Worm (Caenorhabditis elegans) whole organism, young adult: ENCODE data around the gene T06C12.9.
A peak's percentile ranks its signal among the peaks of the same experiment; 100 is the strongest.

Experiments used
- C06A6.2 ChIP-seq: fragments of 200-800 bp; sonication (Bioruptor generic); conservative IDR thresholded peaks from 2 replicates; pipeline ENCODE4 v1.3.6; 2022; ENCODE audit warnings: missing genetic modification characterization, missing compliant biosample characterization
- F57C9.4 ChIP-seq: sonication (generic microtip); optimal IDR thresholded peaks from 2 replicates; lab custom pipeline; 2017; ENCODE audit warnings: mild to moderate bottlenecking, missing genetic modification characterization, missing compliant biosample characterization
- Y67H2A.10 ChIP-seq: fragments of 200-800 bp; sonication (Bioruptor generic); conservative IDR thresholded peaks from 2 replicates; pipeline ENCODE4 v1.3.6; 2022; ENCODE audit warnings: missing genetic modification reagents, missing genetic modification characterization, missing compliant biosample characterization
- Y95B8A.8 ChIP-seq: fragments of 200-800 bp; sonication (Bioruptor generic); IDR thresholded peaks from 2 replicates; pipeline ENCODE4 v1.3.6; 2022; ENCODE audit warnings: missing genetic modification reagents, missing genetic modification characterization, missing compliant biosample characterization
- ZK185.1 ChIP-seq: sonication (generic microtip); optimal IDR thresholded peaks from 2 replicates; lab custom pipeline; 2016; ENCODE audit warnings: mild to moderate bottlenecking, missing genetic modification characterization, missing compliant biosample characterization; ENCODE audit not compliant: poor library complexity, severe bottlenecking
- ama-1 ChIP-seq, 3 experiments: fragments of 150-350 bp in 1 of 3; sonication (generic microtip) in 2 of 3; optimal IDR thresholded peaks; 2 replicates each; lab custom pipeline; 2014 to 2018; ENCODE audit warnings: missing biosample characterization in 2 of 3, missing genetic modification characterization in 2 of 3, missing genetic modification reagents in 2 of 3
- atf-7 ChIP-seq: sonication (generic microtip); optimal IDR thresholded peaks from 2 replicates; lab custom pipeline; 2017; ENCODE audit warnings: mild to moderate bottlenecking, missing genetic modification characterization, missing compliant biosample characterization
- attf-5 ChIP-seq: fragments of 200-800 bp; sonication (Bioruptor generic); optimal IDR thresholded peaks from 2 replicates; lab custom pipeline; 2018; ENCODE audit warnings: mild to moderate bottlenecking, missing genetic modification characterization, missing compliant biosample characterization
- bed-1 ChIP-seq: fragments of 200-800 bp; sonication (Bioruptor generic); IDR thresholded peaks from 2 replicates; pipeline ENCODE4 v1.3.6; 2022; ENCODE audit warnings: missing genetic modification reagents, missing genetic modification characterization, missing compliant biosample characterization
- bed-2 ChIP-seq: fragments of 200-800 bp; sonication (Bioruptor generic); IDR thresholded peaks from 2 replicates; pipeline ENCODE4 v1.3.6; 2022; ENCODE audit warnings: missing genetic modification reagents, missing genetic modification characterization, missing compliant biosample characterization
- cebp-1 ChIP-seq, 2 experiments: fragments of 200-800 bp in 1 of 2; sonication (Bioruptor generic) in 1 of 2; sonication (generic microtip) in 1 of 2; IDR thresholded peaks in 1 of 2; optimal IDR thresholded peaks in 1 of 2; 2 replicates each; pipeline versions ENCODE4 v1.3.6 to Lab custom; 2017 to 2022; ENCODE audit warnings: missing compliant biosample characterization in 2 of 2, missing genetic modification characterization in 2 of 2, mild to moderate bottlenecking in 1 of 2, missing genetic modification reagents in 1 of 2, moderate library complexity in 1 of 2
- ceh-100 ChIP-seq: fragments of 200-800 bp; sonication (Bioruptor generic); IDR thresholded peaks from 2 replicates; pipeline ENCODE4 v1.3.6; 2022; ENCODE audit warnings: missing genetic modification reagents, missing genetic modification characterization, missing compliant biosample characterization
- ceh-91 ChIP-seq: fragments of 200-800 bp; sonication (Bioruptor generic); IDR thresholded peaks from 2 replicates; pipeline ENCODE4 v1.3.6; 2022; ENCODE audit warnings: missing genetic modification reagents, missing genetic modification characterization, missing compliant biosample characterization
- chd-7 ChIP-seq: sonication (generic microtip); optimal IDR thresholded peaks from 2 replicates; lab custom pipeline; 2016; ENCODE audit warnings: mild to moderate bottlenecking, missing genetic modification characterization, moderate library complexity, missing compliant biosample characterization
- die-1 ChIP-seq: sonication (generic microtip); optimal IDR thresholded peaks from 2 replicates; lab custom pipeline; 2016; ENCODE audit warnings: missing genotype, mild to moderate bottlenecking, missing genetic modification characterization, missing compliant biosample characterization
- dox-1 ChIP-seq: fragments of 200-800 bp; sonication (Bioruptor generic); IDR thresholded peaks from 2 replicates; pipeline ENCODE4 v1.3.6; 2022; ENCODE audit warnings: missing genetic modification reagents, missing genetic modification characterization, missing compliant biosample characterization
- dpl-1 ChIP-seq: fragments of 150-350 bp; optimal IDR thresholded peaks from 2 replicates; lab custom pipeline; 2014; ENCODE audit warnings: missing biosample characterization, missing genetic modification reagents, missing genetic modification characterization
- efl-1 ChIP-seq: fragments of 150-350 bp; optimal IDR thresholded peaks from 2 replicates; lab custom pipeline; 2014; ENCODE audit warnings: missing biosample characterization, missing genetic modification reagents, missing genetic modification characterization
- hlh-12 ChIP-seq: sonication (generic microtip); optimal IDR thresholded peaks from 2 replicates; lab custom pipeline; 2016; ENCODE audit warnings: missing genetic modification characterization, missing compliant biosample characterization
- hmg-1.2 ChIP-seq: fragments of 200-800 bp; sonication (Bioruptor generic); IDR thresholded peaks from 2 replicates; pipeline ENCODE4 v1.3.6; 2022; ENCODE audit warnings: missing genetic modification reagents, missing genetic modification characterization, missing compliant biosample characterization
- hrde-1 ChIP-seq: sonication (generic microtip); optimal IDR thresholded peaks from 2 replicates; lab custom pipeline; 2016; ENCODE audit warnings: missing genetic modification characterization, mild to moderate bottlenecking, missing compliant biosample characterization, moderate library complexity, missing genotype, missing genetic modification reagents, borderline replicate concordance
- lin-40 ChIP-seq: sonication (generic microtip); optimal IDR thresholded peaks from 2 replicates; lab custom pipeline; 2016; ENCODE audit warnings: missing genetic modification characterization, mild to moderate bottlenecking, missing compliant biosample characterization, missing genotype, missing genetic modification reagents
- lin-54 ChIP-seq: fragments of 200-800 bp; sonication (Bioruptor generic); optimal IDR thresholded peaks from 2 replicates; lab custom pipeline; 2018; ENCODE audit warnings: mild to moderate bottlenecking, missing genetic modification characterization, missing compliant biosample characterization
- lir-1 ChIP-seq: fragments of 200-800 bp; sonication (Bioruptor generic); conservative IDR thresholded peaks from 2 replicates; pipeline ENCODE4 v1.3.6; 2022; ENCODE audit warnings: missing genetic modification reagents, missing genetic modification characterization, missing compliant biosample characterization
- lsl-1 ChIP-seq: fragments of 200-800 bp; sonication (Bioruptor generic); optimal IDR thresholded peaks from 2 replicates; lab custom pipeline; 2018; ENCODE audit warnings: mild to moderate bottlenecking, missing genetic modification characterization, moderate library complexity, missing compliant biosample characterization
- madf-10 ChIP-seq: sonication (generic microtip); optimal IDR thresholded peaks from 2 replicates; lab custom pipeline; 2016; ENCODE audit warnings: mild to moderate bottlenecking, missing genetic modification characterization, missing compliant biosample characterization
- madf-6 ChIP-seq: fragments of 200-800 bp; sonication (Bioruptor generic); IDR thresholded peaks from 2 replicates; pipeline ENCODE4 v1.3.6; 2022; ENCODE audit warnings: missing genetic modification reagents, missing genetic modification characterization, missing compliant biosample characterization
- mes-4 ChIP-seq: sonication (generic microtip); optimal IDR thresholded peaks from 2 replicates; lab custom pipeline; 2016; ENCODE audit warnings: missing genotype, missing genetic modification characterization, missing compliant biosample characterization
- nfya-1 ChIP-seq: sonication (generic microtip); optimal IDR thresholded peaks from 2 replicates; lab custom pipeline; 2017; ENCODE audit warnings: antibody characterized with exemption, missing compliant biosample characterization, missing genetic modification characterization, borderline replicate concordance; ENCODE audit not compliant: insufficient read depth
- nfya-2 ChIP-seq: fragments of 200-800 bp; sonication (Bioruptor generic); IDR thresholded peaks from 2 replicates; pipeline ENCODE4 v1.3.6; 2022; ENCODE audit warnings: missing genetic modification reagents, missing genetic modification characterization, missing compliant biosample characterization
- nhr-179 ChIP-seq: sonication (generic microtip); optimal IDR thresholded peaks from 2 replicates; lab custom pipeline; 2016; ENCODE audit warnings: mild to moderate bottlenecking, missing genetic modification characterization, missing compliant biosample characterization
- pbrm-1 ChIP-seq: fragments of 200-800 bp; sonication (Bioruptor generic); IDR thresholded peaks from 2 replicates; pipeline ENCODE4 v1.3.6; 2022; ENCODE audit warnings: missing genetic modification reagents, missing genetic modification characterization, missing compliant biosample characterization
- repo-1 ChIP-seq: sonication (generic microtip); optimal IDR thresholded peaks from 2 replicates; lab custom pipeline; 2017; ENCODE audit warnings: mild to moderate bottlenecking, missing genetic modification characterization, missing compliant biosample characterization
- sdz-38 ChIP-seq: sonication (generic microtip); optimal IDR thresholded peaks from 2 replicates; lab custom pipeline; 2016; ENCODE audit warnings: missing genotype, missing genetic modification characterization, missing compliant biosample characterization
- somi-1 ChIP-seq: fragments of 200-800 bp; sonication (Bioruptor generic); optimal IDR thresholded peaks from 2 replicates; lab custom pipeline; 2018; ENCODE audit warnings: mild to moderate bottlenecking, missing genetic modification characterization, missing compliant biosample characterization
- tbp1 ChIP-seq: fragments of 200-800 bp; sonication (Bioruptor generic); optimal IDR thresholded peaks from 2 replicates; lab custom pipeline; 2018; ENCODE audit warnings: mild to moderate bottlenecking, missing genetic modification characterization, missing compliant biosample characterization
- xnd-1 ChIP-seq: sonication (generic microtip); optimal IDR thresholded peaks from 2 replicates; lab custom pipeline; 2016; ENCODE audit warnings: missing genotype, missing genetic modification reagents, missing genetic modification characterization, missing compliant biosample characterization
- zim-3 ChIP-seq: sonication (generic microtip); optimal IDR thresholded peaks from 2 replicates; lab custom pipeline; 2017; ENCODE audit warnings: mild to moderate bottlenecking, missing genetic modification characterization, moderate library complexity, missing compliant biosample characterization
- ztf-18 ChIP-seq: sonication (generic microtip); optimal IDR thresholded peaks from 2 replicates; lab custom pipeline; 2016; ENCODE audit warnings: missing genotype, mild to moderate bottlenecking, missing genetic modification characterization, missing compliant biosample characterization
- ztf-22 ChIP-seq: fragments of 200-800 bp; sonication (Bioruptor generic); optimal IDR thresholded peaks from 2 replicates; lab custom pipeline; 2018; ENCODE audit warnings: mild to moderate bottlenecking, missing genetic modification characterization, moderate library complexity, missing compliant biosample characterization
- ztf-28 ChIP-seq: fragments of 200-800 bp; sonication (Bioruptor generic); IDR thresholded peaks from 2 replicates; pipeline ENCODE4 v1.3.6; 2022; ENCODE audit warnings: missing genetic modification reagents, missing genetic modification characterization, missing compliant biosample characterization

T06C12.9 gene

ce11 chrV:15880705-15881104, 5.2 kb downstream of the T06C12.9 start (continued):
- no peak for TF ChIP-seq lin-54 (GFP tag; lab: Kevin White, UChicago)
- no peak for TF ChIP-seq bed-1 (GFP tag; lab: Robert Waterston, UW)
- TF ChIP-seq atf-7 (tag; lab: Kevin White, UChicago): peak; percentile 73
- no peak for TF ChIP-seq mes-4 (tag; lab: Kevin White, UChicago)
- TF ChIP-seq lsl-1 (GFP tag; lab: Kevin White, UChicago): no peak
- TF ChIP-seq, all 124 proteins: peak for 10

DNA sequence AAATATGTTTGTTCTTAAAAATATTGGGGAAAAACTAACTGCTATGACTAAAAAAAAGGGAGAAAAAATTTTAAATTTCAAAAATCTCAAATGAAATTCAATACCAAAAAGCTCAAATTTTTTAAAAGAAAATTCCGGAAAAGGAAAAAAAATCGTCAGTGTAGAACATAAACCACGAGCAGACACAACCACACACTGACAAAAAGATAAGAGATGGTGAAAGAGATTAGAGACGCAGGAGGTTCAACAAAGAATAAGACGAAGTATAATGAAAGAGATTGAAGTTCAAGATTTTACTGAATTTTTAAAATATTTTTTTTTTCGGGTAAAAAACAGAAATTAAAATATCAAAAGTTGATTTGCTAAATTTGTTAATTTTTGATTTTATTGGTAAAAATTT, 5.8 kb downstream of the T06C12.9 start:
- TF ChIP-seq nhr-179 (tag; lab: Kevin White, UChicago): no peak
- TF ChIP-seq hlh-12 (tag; lab: Kevin White, UChicago): no peak
- TF ChIP-seq somi-1 (GFP tag; lab: Kevin White, UChicago): no peak
- no peak for TF ChIP-seq C06A6.2 (GFP tag; lab: Robert Waterston, UW)
- TF ChIP-seq repo-1 (tag; lab: Kevin White, UChicago): no peak
- no peak for TF ChIP-seq efl-1 (GFP tag; lab: Kevin White, UChicago)
- TF ChIP-seq dpl-1: no peak
- no peak for TF ChIP-seq tbp1 (GFP tag; lab: Kevin White, UChicago)
- no peak for TF ChIP-seq die-1 (tag; lab: Kevin White, UChicago)
- no peak for TF ChIP-seq hmg-1.2 (GFP tag; lab: Robert Waterston, UW)
- no peak for TF ChIP-seq hrde-1 (tag; lab: Kevin White, UChicago)
- TF ChIP-seq ztf-18: no peak
- no peak for TF ChIP-seq lir-1 (GFP tag; lab: Robert Waterston, UW)
- TF ChIP-seq pbrm-1 (GFP tag; lab: Robert Waterston, UW): no peak
- no peak for TF ChIP-seq chd-7 (tag; lab: Kevin White, UChicago)
- TF ChIP-seq ZK185.1 (tag; lab: Kevin White, UChicago): no peak
- no peak for TF ChIP-seq bed-1 (GFP tag; lab: Robert Waterston, UW)
- no peak for TF ChIP-seq nfya-2 (GFP tag; lab: Robert Waterston, UW)
- no peak for TF ChIP-seq xnd-1 (tag; lab: Kevin White, UChicago)
- TF ChIP-seq attf-5 (GFP tag; lab: Kevin White, UChicago): no peak
- TF ChIP-seq, all 124 proteins: peak for 0

DNA sequence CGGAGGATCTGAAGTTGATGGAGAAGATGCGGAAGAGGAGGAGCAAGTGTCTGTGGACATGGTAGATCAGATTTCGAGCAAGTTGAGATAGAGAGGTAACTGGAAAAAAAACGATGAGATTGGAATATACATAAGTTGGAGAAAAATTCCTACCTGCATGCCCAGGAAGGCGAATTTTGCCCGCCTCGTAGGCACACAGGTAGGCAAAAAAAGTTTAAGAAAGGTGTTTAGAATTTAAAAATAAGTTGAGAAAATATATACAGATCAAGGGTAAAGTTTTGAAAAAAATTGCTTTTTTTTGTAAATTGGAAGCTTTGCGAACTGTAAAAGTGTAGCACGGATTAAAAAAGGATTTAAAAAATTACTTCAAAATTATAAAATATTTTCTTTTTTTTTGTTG, 6.4 kb downstream of the T06C12.9 start, which contains the start of gene nhr-84:
Gene nhr-84 (minus strand): TSS at position 101 of the 400 bp plus-strand sequence.
- TF ChIP-seq ztf-18 (no peak), Y95B8A.8 (GFP tag; lab: Robert Waterston, UW) (no peak), ceh-100 (GFP tag; lab: Robert Waterston, UW) (no peak), zim-3 (tag; lab: Kevin White, UChicago) (no peak), Y67H2A.10 (GFP tag; lab: Robert Waterston, UW) (no peak), efl-1 (GFP tag; lab: Kevin White, UChicago) (no peak), F57C9.4 (tag; lab: Kevin White, UChicago) (no peak), die-1 (tag; lab: Kevin White, UChicago) (no peak), bed-2 (no peak), dox-1 (GFP tag; lab: Robert Waterston, UW) (no peak), madf-10 (tag; lab: Kevin White, UChicago) (no peak), ztf-28 (GFP tag; lab: Robert Waterston, UW) (no peak), sdz-38 (tag; lab: Kevin White, UChicago) (no peak)

DNA sequence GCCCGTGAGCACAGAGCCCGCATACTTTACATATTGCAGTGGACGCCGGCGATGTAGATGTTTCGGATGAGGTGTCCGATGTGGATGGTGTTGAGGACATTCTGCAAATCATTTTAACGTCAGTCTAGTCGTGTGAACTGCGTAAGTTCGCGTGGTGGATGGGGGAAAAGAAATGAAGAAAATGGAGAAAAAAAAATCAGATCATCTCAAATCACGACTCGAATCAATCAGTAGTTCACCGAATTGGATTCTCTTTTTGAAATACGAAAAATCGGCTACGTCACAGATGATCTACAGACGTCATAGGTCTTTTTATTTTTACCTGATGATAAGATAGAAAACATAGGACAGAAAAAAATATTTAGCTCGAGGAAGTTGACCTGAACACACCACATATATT, 9.6 kb downstream of the T06C12.9 start, which contains the start of gene nhr-102:
Gene nhr-102 (minus strand): TSS at position 101 of the 400 bp plus-strand sequence.
- TF ChIP-seq madf-6 (GFP tag; lab: Robert Waterston, UW) (0 out of 2 replicates have a peak, but pooled peaks have one; percentile 28), ceh-91 (GFP tag; lab: Robert Waterston, UW) (no peak), ztf-18 (no peak), ztf-22 (GFP tag; lab: Kevin White, UChicago) (no peak), lin-40 (tag; lab: Kevin White, UChicago) (no peak), nfya-1 (tag; lab: Kevin White, UChicago) (no peak), cebp-1 (GFP tag; IDR thresholded peaks at IDR 0.05; lab: Robert Waterston, UW) (no peak), cebp-1 (tag; optimal IDR thresholded peaks at IDR 0.05; lab: Kevin White, UChicago) (no peak), ama-1 (optimal IDR thresholded peaks at IDR 0.05; lab: Kevin White, UChicago) (no peak), ama-1 (GFP tag; optimal IDR thresholded peaks at IDR 0.05; lab: Kevin White, UChicago) (no peak)
- TF ChIP-seq, all 124 proteins: peak for 1
